Fruit fly (Drosophila melanogaster) whole organism, embryonic: ENCODE measurements around the gene CG7906.

Experiments used
- Awh ChIP-seq: fragments of 200-800 bp; sonication (Bioruptor generic); IDR thresholded peaks from 2 replicates; pipeline ENCODE4, ENCODE4 v1.3.6; 2022; ENCODE audit warnings: missing biosample characterization, missing genetic modification characterization
- B-H2 ChIP-seq: fragments of 200-800 bp; sonication (Bioruptor generic); optimal IDR thresholded peaks from 2 replicates; lab custom pipeline; 2018; ENCODE audit warnings: missing biosample characterization, mild to moderate bottlenecking, missing genetic modification characterization
- Bdp1 ChIP-seq: fragments of 200-800 bp; sonication (Bioruptor generic); optimal IDR thresholded peaks from 3 replicates; lab custom pipeline; 2016; ENCODE audit warnings: missing biosample characterization, missing genetic modification characterization
- CG10565 ChIP-seq: fragments of 200-800 bp; sonication (Bioruptor generic); optimal IDR thresholded peaks from 3 replicates; lab custom pipeline; 2016; ENCODE audit warnings: missing biosample characterization, mild to moderate bottlenecking, missing genetic modification characterization
- CG11247 ChIP-seq: fragments of 200-800 bp; sonication (Bioruptor generic); IDR thresholded peaks from 2 replicates; pipeline ENCODE4 v1.3.6; 2022; ENCODE audit warnings: missing biosample characterization, missing genetic modification characterization
- CG11398 ChIP-seq: fragments of 200-800 bp; sonication (Bioruptor generic); optimal IDR thresholded peaks from 2 replicates; lab custom pipeline; 2016; ENCODE audit warnings: missing biosample characterization, missing genetic modification characterization
- CG11504 ChIP-seq: fragments of 200-800 bp; sonication (Bioruptor generic); optimal IDR thresholded peaks from 3 replicates; lab custom pipeline; 2019; ENCODE audit warnings: missing biosample characterization, mild to moderate bottlenecking, missing genetic modification characterization, moderate library complexity
- CG12104 ChIP-seq: fragments of 200-800 bp; sonication (Bioruptor generic); optimal IDR thresholded peaks from 3 replicates; lab custom pipeline; 2016; ENCODE audit warnings: missing biosample characterization, missing genetic modification characterization
- CG14965 ChIP-seq: fragments of 200-800 bp; sonication (Bioruptor generic); optimal IDR thresholded peaks from 2 replicates; lab custom pipeline; 2016; ENCODE audit warnings: missing biosample characterization, missing genetic modification characterization, borderline replicate concordance
- CG15479 ChIP-seq: fragments of 200-800 bp; sonication (Bioruptor generic); optimal IDR thresholded peaks from 3 replicates; lab custom pipeline; 2019; ENCODE audit warnings: missing biosample characterization, mild to moderate bottlenecking, missing genetic modification characterization, moderate library complexity
- CG17328 ChIP-seq: fragments of 200-800 bp; sonication (Bioruptor generic); IDR thresholded peaks from 2 replicates; pipeline ENCODE4 v1.3.6; 2022; ENCODE audit warnings: missing biosample characterization, missing genetic modification characterization
- CG3163 ChIP-seq: fragments of 200-800 bp; sonication (Bioruptor generic); optimal IDR thresholded peaks from 3 replicates; lab custom pipeline; 2016; ENCODE audit warnings: missing biosample characterization, missing genetic modification characterization
- CG34422 ChIP-seq: fragments of 200-800 bp; sonication (Bioruptor generic); IDR thresholded peaks from 3 replicates; pipeline ENCODE4 v1.3.6; 2022; ENCODE audit warnings: missing biosample characterization, missing genetic modification characterization
- CG3726 ChIP-seq: fragments of 200-800 bp; sonication (Bioruptor generic); IDR thresholded peaks from 3 replicates; pipeline ENCODE4, ENCODE4 v1.3.6; 2022; ENCODE audit warnings: missing biosample characterization, missing genetic modification characterization
- CG4360 ChIP-seq: fragments of 200-800 bp; sonication (Bioruptor generic); IDR thresholded peaks from 2 replicates; pipeline ENCODE4 v1.3.6; 2022; ENCODE audit warnings: missing biosample characterization, missing genetic modification characterization
- CG4730 ChIP-seq: fragments of 200-800 bp; sonication (Bioruptor generic); IDR thresholded peaks from 2 replicates; pipeline ENCODE4 v1.3.6; 2022; ENCODE audit warnings: missing biosample characterization, missing genetic modification characterization
- CG7556 ChIP-seq: fragments of 200-800 bp; sonication (Bioruptor generic); optimal IDR thresholded peaks from 2 replicates; lab custom pipeline; 2017; ENCODE audit warnings: missing biosample characterization, mild to moderate bottlenecking, missing genetic modification characterization
- CG8478 ChIP-seq: fragments of >200 bp; optimal IDR thresholded peaks from 2 replicates; lab custom pipeline; 2018
- CG8765 ChIP-seq: fragments of 200-800 bp; sonication (Bioruptor generic); IDR thresholded peaks from 2 replicates; pipeline ENCODE4 v1.3.6; 2022; ENCODE audit warnings: missing biosample characterization, missing genetic modification characterization
- CG9437 ChIP-seq: fragments of 200-800 bp; sonication (Bioruptor generic); optimal IDR thresholded peaks from 2 replicates; lab custom pipeline; 2018; ENCODE audit warnings: missing biosample characterization, mild to moderate bottlenecking, missing genetic modification characterization
- CTCF ChIP-seq: fragments of 200-800 bp; sonication (Bioruptor generic); optimal IDR thresholded peaks from 2 replicates; lab custom pipeline; 2017; ENCODE audit warnings: missing biosample characterization, mild to moderate bottlenecking, missing genetic modification characterization, moderate library complexity
- Dbx ChIP-seq: fragments of 200-800 bp; sonication (Bioruptor generic); IDR thresholded peaks from 3 replicates; pipeline ENCODE4 v1.3.6; 2022; ENCODE audit warnings: missing biosample characterization, missing genetic modification characterization
- Doc2 ChIP-seq: fragments of 200-800 bp; sonication (Bioruptor generic); IDR thresholded peaks from 2 replicates; pipeline ENCODE4 v1.3.6; 2022; ENCODE audit warnings: missing biosample characterization, missing genetic modification characterization
- E2f2 ChIP-seq: fragments of 200-800 bp; sonication (Bioruptor generic); IDR thresholded peaks from 2 replicates; pipeline ENCODE4 v1.3.6; 2022; ENCODE audit warnings: missing biosample characterization, missing genetic modification characterization
- Hr78 ChIP-seq, 2 experiments: fragments of 200-800 bp in 1 of 2; fragments of >200 bp in 1 of 2; sonication (Bioruptor generic) in 1 of 2; optimal IDR thresholded peaks; 2 replicates each; lab custom pipeline; 2017 to 2019; ENCODE audit warnings: missing biosample characterization in 2 of 2, missing genetic modification characterization in 2 of 2, mild to moderate bottlenecking in 1 of 2, moderate library complexity in 1 of 2
- Lim3 ChIP-seq: fragments of 200-800 bp; sonication (Bioruptor generic); IDR thresholded peaks from 2 replicates; pipeline ENCODE4 v1.3.6; 2022; ENCODE audit warnings: missing biosample characterization, missing genetic modification characterization
- Meics ChIP-seq: fragments of 200-800 bp; sonication (Bioruptor generic); optimal IDR thresholded peaks from 2 replicates; lab custom pipeline; 2017; ENCODE audit warnings: missing biosample characterization, mild to moderate bottlenecking, missing genetic modification characterization
- Mes4 ChIP-seq: fragments of 200-800 bp; sonication (Bioruptor generic); optimal IDR thresholded peaks from 2 replicates; lab custom pipeline; 2016; ENCODE audit warnings: missing biosample characterization, missing genetic modification characterization
- Nf-YC ChIP-seq: fragments of 200-800 bp; optimal IDR thresholded peaks from 3 replicates; lab custom pipeline; 2019; ENCODE audit warnings: missing biosample characterization, mild to moderate bottlenecking, missing genetic modification characterization, moderate library complexity
- Poxn ChIP-seq: fragments of 200-800 bp; sonication (Bioruptor generic); IDR thresholded peaks from 2 replicates; pipeline ENCODE4 v1.3.6; 2022; ENCODE audit warnings: missing biosample characterization, missing genetic modification characterization
- Spps ChIP-seq: fragments of 200-800 bp; sonication (Bioruptor generic); optimal IDR thresholded peaks from 2 replicates; lab custom pipeline; 2018; ENCODE audit warnings: missing biosample characterization, mild to moderate bottlenecking, missing genetic modification characterization
- TFAM ChIP-seq: fragments of 200-800 bp; sonication (Bioruptor generic); optimal IDR thresholded peaks from 2 replicates; lab custom pipeline; 2017; ENCODE audit warnings: missing biosample characterization, missing genetic modification characterization, inconsistent platforms
- bigmax ChIP-seq: fragments of 200-800 bp; sonication (Bioruptor generic); optimal IDR thresholded peaks from 2 replicates; lab custom pipeline; 2018; ENCODE audit warnings: missing biosample characterization, mild to moderate bottlenecking, missing genetic modification characterization
- btn ChIP-seq: fragments of 200-800 bp; sonication (Bioruptor generic); optimal IDR thresholded peaks from 2 replicates; lab custom pipeline; 2016; ENCODE audit warnings: missing biosample characterization, missing genetic modification characterization
- danr ChIP-seq: fragments of 200-800 bp; sonication (Bioruptor generic); IDR thresholded peaks from 2 replicates; pipeline ENCODE4 v1.3.6; 2022; ENCODE audit warnings: missing biosample characterization, missing genetic modification characterization
- dm ChIP-seq: fragments of 200-800 bp; sonication (Bioruptor generic); optimal IDR thresholded peaks from 3 replicates; lab custom pipeline; 2016; ENCODE audit warnings: missing biosample characterization, missing genetic modification characterization
- dpn ChIP-seq, 2 experiments: fragments of 200-800 bp; sonication (Bioruptor generic); optimal IDR thresholded peaks; 3 replicates each; lab custom pipeline; 2016; ENCODE audit warnings: missing biosample characterization in 2 of 2, missing genetic modification characterization in 2 of 2
- ems ChIP-seq: fragments of 200-800 bp; sonication (Bioruptor generic); optimal IDR thresholded peaks from 3 replicates; lab custom pipeline; 2016; ENCODE audit warnings: missing biosample characterization, missing genetic modification characterization
- eyg ChIP-seq: fragments of 200-800 bp; sonication (Bioruptor generic); optimal IDR thresholded peaks from 3 replicates; lab custom pipeline; 2016; ENCODE audit warnings: missing biosample characterization, missing genetic modification characterization
- grau ChIP-seq: fragments of 200-800 bp; optimal IDR thresholded peaks from 3 replicates; lab custom pipeline; 2019; ENCODE audit warnings: missing biosample characterization, mild to moderate bottlenecking, missing genetic modification characterization, moderate library complexity
- hkb ChIP-seq, 2 experiments: fragments of 200-800 bp in 1 of 2; fragments of >200 bp in 1 of 2; sonication (Bioruptor generic) in 1 of 2; IDR thresholded peaks in 1 of 2; optimal IDR thresholded peaks in 1 of 2; 2 replicates each; pipeline versions ENCODE4 v1.3.6 to Lab custom; 2017 to 2022; ENCODE audit warnings: missing biosample characterization in 1 of 2, missing genetic modification characterization in 1 of 2
- lbe ChIP-seq: fragments of 200-800 bp; sonication (Bioruptor generic); optimal IDR thresholded peaks from 2 replicates; lab custom pipeline; 2016; ENCODE audit warnings: missing biosample characterization, mild to moderate bottlenecking, missing genetic modification characterization
- maf-S ChIP-seq: fragments of 200-800 bp; sonication (Bioruptor generic); optimal IDR thresholded peaks from 2 replicates; lab custom pipeline; 2016; ENCODE audit warnings: missing biosample characterization, missing genetic modification characterization
- nmo ChIP-seq: fragments of 200-800 bp; sonication (Bioruptor generic); optimal IDR thresholded peaks from 2 replicates; lab custom pipeline; 2018; ENCODE audit warnings: missing biosample characterization, mild to moderate bottlenecking, missing genetic modification characterization, moderate library complexity
- ro ChIP-seq: fragments of 200-800 bp; sonication (Bioruptor generic); IDR thresholded peaks from 2 replicates; pipeline ENCODE4 v1.3.6; 2022; ENCODE audit warnings: missing biosample characterization, missing genetic modification characterization
- tio ChIP-seq: fragments of 200-800 bp; sonication (Bioruptor generic); optimal IDR thresholded peaks from 2 replicates; lab custom pipeline; 2017; ENCODE audit warnings: missing biosample characterization, missing genetic modification characterization, inconsistent platforms
- usp ChIP-seq: fragments of >200 bp; optimal IDR thresholded peaks from 2 replicates; lab custom pipeline; 2017; ENCODE audit warnings: missing biosample characterization, missing genetic modification characterization

The CG7906 gene

DNA sequence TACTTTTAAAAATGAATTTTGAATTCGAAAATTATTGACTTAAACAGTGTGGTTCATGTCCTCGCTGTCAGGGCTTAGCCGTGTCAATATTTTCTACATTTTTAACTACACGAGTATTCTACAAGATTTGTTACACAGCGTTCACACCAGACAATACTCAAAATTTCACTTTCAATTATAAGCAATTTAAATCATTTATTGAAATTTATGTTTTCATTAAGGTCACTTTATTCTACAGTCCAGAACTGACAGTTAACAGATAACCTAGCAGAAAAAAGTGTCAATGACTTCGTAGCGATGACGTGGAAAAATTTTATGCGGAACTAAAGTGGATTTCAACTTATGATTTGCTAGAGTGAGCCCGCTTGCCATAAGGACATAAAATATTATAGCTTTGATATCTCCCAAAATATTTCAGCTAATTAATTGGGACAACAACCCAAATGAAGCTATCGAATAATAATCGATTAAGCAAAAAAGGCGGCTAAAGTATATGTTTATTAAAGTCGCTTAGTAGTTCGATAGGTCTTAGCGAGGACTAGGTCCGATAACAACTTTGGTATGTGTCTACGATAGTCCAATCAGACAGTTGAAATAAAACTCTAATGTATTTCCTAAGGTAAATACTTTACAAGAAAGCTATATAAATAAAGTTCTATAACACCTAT lies 46.3 kb upstream of the CG7906 start (continued):
- TF ChIP-seq CG12104 (GFP tag; lab: Kevin White, UChicago): no peak

DNA sequence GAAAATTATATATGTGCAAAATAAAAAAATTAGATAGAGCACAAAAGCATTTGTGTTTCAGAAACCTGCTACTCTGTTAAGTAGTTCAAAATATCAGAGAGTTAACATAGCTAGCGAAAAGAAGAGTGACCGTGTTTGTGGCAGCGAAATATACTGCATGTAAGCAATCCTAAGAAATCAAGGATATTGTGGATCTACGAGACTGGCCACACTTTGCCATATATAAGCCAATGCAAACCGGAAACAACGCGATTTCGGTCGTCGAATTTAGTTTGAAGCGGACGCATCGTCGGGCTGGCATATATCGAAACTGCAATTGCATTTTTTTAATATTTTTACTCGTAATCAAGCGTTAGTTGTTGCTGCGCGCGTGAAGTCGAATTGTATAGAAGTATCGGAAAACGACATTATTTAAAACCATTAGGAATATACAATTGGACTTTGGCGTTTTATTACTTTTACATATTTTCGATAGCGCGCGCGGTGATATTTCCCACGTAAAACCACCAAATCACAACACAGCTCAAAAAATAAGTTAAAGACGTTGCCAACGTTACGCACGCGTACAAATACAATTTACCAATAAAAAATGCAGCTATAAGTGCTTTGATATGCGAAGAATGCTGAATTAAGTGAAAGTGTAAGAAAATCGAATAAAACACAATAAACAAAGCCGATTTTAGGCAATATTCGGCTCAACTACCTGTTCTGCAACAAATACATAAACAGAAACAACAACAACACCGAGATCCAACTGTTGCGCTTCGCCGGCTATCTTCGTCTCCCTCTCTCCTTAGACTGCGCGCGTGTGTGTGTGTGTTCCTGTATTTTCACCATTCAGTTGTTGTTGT lies 45.6 kb upstream of the CG7906 start, which contains the start of gene nuf:
Gene nuf (plus strand): TSS at position 246 of the 851 bp plus-strand sequence.
- TF ChIP-seq nmo (GFP tag; lab: Kevin White, UChicago) (peak; percentile 9), CG11247 (GFP tag; lab: Robert Waterston, UW) (no peak), Awh (GFP tag; lab: Robert Waterston, UW) (peak; percentile 80), CG34422 (peak; percentile 73; the same call in 2 of the 3 replicates), Doc2 (no peak), CG10565 (no peak), CG9437 (GFP tag; lab: Kevin White, UChicago) (peak; percentile 3), ems (GFP tag; lab: Kevin White, UChicago) (no peak), Poxn (GFP tag; lab: Robert Waterston, UW) (no peak), dpn (GFP tag; optimal IDR thresholded peaks at IDR 0.05; lab: Kevin White, UChicago) (peak in 1 of 2 experiments; percentile 24), CG17328 (peak; percentile 65), tio (GFP tag; lab: Kevin White, UChicago) (no peak), CTCF (no peak), danr (GFP tag; lab: Robert Waterston, UW) (no peak), CG3163 (GFP tag; lab: Kevin White, UChicago) (peak; percentile 33), dm (GFP tag; lab: Kevin White, UChicago) (peak; percentile 6), Hr78 (GFP tag; optimal IDR thresholded peaks at IDR 0.05; lab: Kevin White, UChicago) (peak in 1 of 2 experiments; percentile 7), ro (no peak), TFAM (GFP tag; lab: Kevin White, UChicago) (no peak), CG14965 (GFP tag; lab: Kevin White, UChicago) (no peak), CG3726 (GFP tag; lab: Robert Waterston, UW) (no peak), CG11398 (GFP tag; lab: Kevin White, UChicago) (no peak), CG8765 (GFP tag; lab: Robert Waterston, UW) (no peak), maf-S (no peak), CG8478 (lab: Kevin White, UChicago) (no peak), Mes4 (GFP tag; lab: Kevin White, UChicago) (peak; percentile 9), hkb (optimal IDR thresholded peaks at IDR 0.05; lab: Kevin White, UChicago) (no peak), hkb (GFP tag; IDR thresholded peaks at IDR 0.05; lab: Robert Waterston, UW) (peak; percentile 78), CG4730 (GFP tag; lab: Robert Waterston, UW) (no peak), Spps (tag; lab: Kevin White, UChicago) (no peak), CG7556 (no peak), Dbx (GFP tag; lab: Robert Waterston, UW) (peak; percentile 69; the same call in 2 of the 3 replicates), usp (no peak), Lim3 (no peak), CG4360 (GFP tag; lab: Robert Waterston, UW) (peak; percentile 98), CG15479 (GFP tag; lab: Kevin White, UChicago) (peak; percentile 85), grau (peak; percentile 31), Meics (GFP tag; lab: Kevin White, UChicago) (peak; percentile 76), lbe (peak; percentile 51), btn (no peak), eyg (GFP tag; lab: Kevin White, UChicago) (no peak), CG11504 (tag; lab: Kevin White, UChicago) (peak; percentile 8), B-H2 (GFP tag; lab: Kevin White, UChicago) (peak; percentile 42), Nf-YC (tag; lab: Kevin White, UChicago) (peak; percentile 23), CG12104 (GFP tag; lab: Kevin White, UChicago) (no peak), Bdp1 (GFP tag; lab: Kevin White, UChicago) (no peak), bigmax (peak; percentile 24), E2f2 (GFP tag; lab: Robert Waterston, UW) (no peak; the same call in 1 of the 2 replicates)
